Worm (Caenorhabditis elegans) whole organism, L1 larva: Measurements from ENCODE around the gene R13A5.7.
A peak's percentile ranks its signal among the peaks of the same experiment; 100 is the strongest.

Source experiments
- C04F5.9 ChIP-seq: sonication (generic microtip); optimal IDR thresholded peaks from 2 replicates; lab custom pipeline; 2016; ENCODE audit warnings: missing genetic modification characterization, missing compliant biosample characterization
- aha-1 ChIP-seq: fragments of 150-350 bp; optimal IDR thresholded peaks from 2 replicates; lab custom pipeline; 2014; ENCODE audit warnings: missing biosample characterization, missing genetic modification characterization
- alr-1 ChIP-seq: fragments of 200-800 bp; sonication (Bioruptor generic); optimal IDR thresholded peaks from 2 replicates; lab custom pipeline; 2018; ENCODE audit warnings: borderline replicate concordance, mild to moderate bottlenecking, missing genetic modification characterization, missing compliant biosample characterization
- ceh-63 ChIP-seq: fragments of 200-800 bp; sonication (Bioruptor generic); optimal IDR thresholded peaks from 2 replicates; lab custom pipeline; 2018; ENCODE audit warnings: mild to moderate bottlenecking, missing genetic modification characterization, missing compliant biosample characterization
- ceh-88 ChIP-seq: fragments of 200-800 bp; sonication (Bioruptor generic); IDR thresholded peaks from 2 replicates; pipeline ENCODE4 v1.3.6; 2022; ENCODE audit warnings: missing genetic modification characterization, missing compliant biosample characterization
- ces-1 ChIP-seq: fragments of 150-350 bp; optimal IDR thresholded peaks from 2 replicates; lab custom pipeline; 2014; ENCODE audit warnings: missing biosample characterization, missing genetic modification reagents, missing genetic modification characterization
- efl-1 ChIP-seq, 4 experiments: fragments of 150-350 bp; optimal IDR thresholded peaks in 3 of 4; peaks in 1 of 4; 1 replicate in 1 of 4; 2 replicates in 3 of 4; lab custom pipeline; 2014; ENCODE audit warnings: missing biosample characterization in 2 of 4, missing genetic modification characterization in 2 of 4, missing genetic modification reagents in 2 of 4
- elt-3 ChIP-seq, 6 experiments: fragments of 150-350 bp in 1 of 6; sonication (generic microtip); optimal IDR thresholded peaks; 2 replicates each; lab custom pipeline; 2017 to 2018; ENCODE audit warnings: missing biosample characterization in 6 of 6, missing genetic modification characterization in 6 of 6, inconsistent platforms in 1 of 6
- ets-5 ChIP-seq: fragments of 200-800 bp; sonication (Bioruptor generic); IDR thresholded peaks from 2 replicates; pipeline ENCODE4 v1.3.6; 2022; ENCODE audit warnings: missing genetic modification characterization, missing compliant biosample characterization
- fkh-10 ChIP-seq: sonication (generic microtip); optimal IDR thresholded peaks from 2 replicates; lab custom pipeline; 2017; ENCODE audit warnings: missing biosample characterization, missing genetic modification reagents, missing genetic modification characterization
- fkh-8 ChIP-seq: sonication (generic microtip); optimal IDR thresholded peaks from 2 replicates; lab custom pipeline; 2016; ENCODE audit warnings: mild to moderate bottlenecking, missing genetic modification characterization, missing compliant biosample characterization
- grh-1 ChIP-seq: fragments of 200-800 bp; sonication (Bioruptor generic); IDR thresholded peaks from 2 replicates; pipeline ENCODE4 v1.3.6; 2022; ENCODE audit warnings: missing genetic modification reagents, missing genetic modification characterization, missing compliant biosample characterization
- hlh-17 ChIP-seq: fragments of 200-800 bp; sonication (Bioruptor generic); optimal IDR thresholded peaks from 2 replicates; lab custom pipeline; 2018; ENCODE audit warnings: missing genetic modification characterization, mild to moderate bottlenecking, missing compliant biosample characterization, moderate library complexity, borderline replicate concordance
- lin-13 ChIP-seq: fragments of 150-350 bp; optimal IDR thresholded peaks from 2 replicates; lab custom pipeline; 2014; ENCODE audit warnings: missing biosample characterization, missing genetic modification reagents, missing genetic modification characterization
- lin-14 ChIP-seq: fragments of 200-800 bp; sonication (Bioruptor generic); optimal IDR thresholded peaks from 2 replicates; lab custom pipeline; 2018; ENCODE audit warnings: mild to moderate bottlenecking, missing genetic modification characterization, moderate library complexity, missing compliant biosample characterization
- lin-39 ChIP-seq: fragments of 150-350 bp; optimal IDR thresholded peaks from 2 replicates; lab custom pipeline; 2014; ENCODE audit warnings: missing biosample characterization, missing genetic modification reagents, missing genetic modification characterization
- mef-2 ChIP-seq: fragments of 150-350 bp; optimal IDR thresholded peaks from 2 replicates; lab custom pipeline; 2014; ENCODE audit warnings: missing biosample characterization, missing genetic modification characterization
- mep-1 ChIP-seq: fragments of 150-350 bp; optimal IDR thresholded peaks from 2 replicates; lab custom pipeline; 2014; ENCODE audit warnings: missing biosample characterization, missing genetic modification characterization
- nhr-12 ChIP-seq: sonication (generic microtip); optimal IDR thresholded peaks from 2 replicates; lab custom pipeline; 2017; ENCODE audit warnings: missing biosample characterization, missing genetic modification characterization
- nhr-19 ChIP-seq: fragments of 200-800 bp; sonication (Bioruptor generic); conservative IDR thresholded peaks from 2 replicates; pipeline ENCODE4 v1.3.6; 2022; ENCODE audit warnings: missing genetic modification characterization, missing compliant biosample characterization
- nhr-71 ChIP-seq: sonication (generic microtip); optimal IDR thresholded peaks from 2 replicates; lab custom pipeline; 2016; ENCODE audit warnings: mild to moderate bottlenecking, missing genetic modification characterization, moderate library complexity, missing compliant biosample characterization
- nhr-76 ChIP-seq: sonication (generic microtip); optimal IDR thresholded peaks from 2 replicates; lab custom pipeline; 2017; ENCODE audit warnings: missing biosample characterization, missing genetic modification characterization
- nhr-84 ChIP-seq: sonication (generic microtip); optimal IDR thresholded peaks from 2 replicates; lab custom pipeline; 2017; ENCODE audit warnings: missing biosample characterization, missing genetic modification characterization
- nhr-85 ChIP-seq: sonication (generic microtip); peaks from one replicate; lab custom pipeline; 2016; ENCODE audit warnings: missing genetic modification characterization, inconsistent platforms, missing compliant biosample characterization
- nhr-90 ChIP-seq: sonication (generic microtip); optimal IDR thresholded peaks from 2 replicates; lab custom pipeline; 2016; ENCODE audit warnings: mild to moderate bottlenecking, missing genetic modification characterization, missing compliant biosample characterization; ENCODE audit not compliant: poor library complexity
- pag-3 ChIP-seq: sonication (generic microtip); optimal IDR thresholded peaks from 2 replicates; lab custom pipeline; 2017; ENCODE audit warnings: missing genetic modification characterization, mild to moderate bottlenecking, missing compliant biosample characterization, antibody characterized with exemption, borderline replicate concordance; ENCODE audit not compliant: insufficient read depth
- pqm-1 ChIP-seq: sonication (generic microtip); optimal IDR thresholded peaks from 3 replicates; lab custom pipeline; 2017; ENCODE audit warnings: missing biosample characterization, missing genetic modification characterization
- rnt-1 ChIP-seq: sonication (generic microtip); optimal IDR thresholded peaks from 2 replicates; lab custom pipeline; 2016; ENCODE audit warnings: mild to moderate bottlenecking, missing genetic modification characterization, moderate library complexity, missing compliant biosample characterization
- snpc-4 ChIP-seq: fragments of 150-350 bp; optimal IDR thresholded peaks from 2 replicates; lab custom pipeline; 2014; ENCODE audit warnings: missing biosample characterization, missing genetic modification characterization
- sox-4 ChIP-seq: sonication (generic microtip); optimal IDR thresholded peaks from 2 replicates; lab custom pipeline; 2016; ENCODE audit warnings: missing genetic modification characterization, missing compliant biosample characterization
- sup-37 ChIP-seq: fragments of 200-800 bp; sonication (Bioruptor generic); optimal IDR thresholded peaks from 2 replicates; lab custom pipeline; 2018; ENCODE audit warnings: mild to moderate bottlenecking, missing genetic modification characterization, missing compliant biosample characterization
- swsn-7 ChIP-seq: sonication (generic microtip); optimal IDR thresholded peaks from 2 replicates; lab custom pipeline; 2016; ENCODE audit warnings: missing genetic modification characterization, missing compliant biosample characterization
- tbx-2 ChIP-seq: sonication (generic microtip); optimal IDR thresholded peaks from 2 replicates; lab custom pipeline; 2016; ENCODE audit warnings: missing genetic modification characterization, missing compliant biosample characterization
- unc-30 ChIP-seq: sonication (generic microtip); optimal IDR thresholded peaks from 2 replicates; lab custom pipeline; 2017; ENCODE audit warnings: missing biosample characterization, missing genetic modification characterization
- unc-62 ChIP-seq: fragments of 150-350 bp; optimal IDR thresholded peaks from 2 replicates; lab custom pipeline; 2014; ENCODE audit warnings: missing biosample characterization, missing genetic modification reagents, missing genetic modification characterization
- unc-86 ChIP-seq: sonication (generic microtip); optimal IDR thresholded peaks from 2 replicates; lab custom pipeline; 2016; ENCODE audit warnings: missing genetic modification characterization, missing compliant biosample characterization
- zag-1 ChIP-seq: fragments of 150-350 bp; optimal IDR thresholded peaks from 2 replicates; lab custom pipeline; 2014; ENCODE audit warnings: missing biosample characterization, missing genetic modification characterization
- zip-4 ChIP-seq: fragments of 200-800 bp; sonication (Bioruptor generic); optimal IDR thresholded peaks from 2 replicates; lab custom pipeline; 2018; ENCODE audit warnings: mild to moderate bottlenecking, missing genetic modification characterization, moderate library complexity, missing compliant biosample characterization
- ztf-11 ChIP-seq, 2 experiments: sonication (generic microtip); optimal IDR thresholded peaks; 2 replicates each; lab custom pipeline; 2016 to 2017; ENCODE audit warnings: missing genetic modification characterization in 2 of 2, missing biosample characterization in 1 of 2, missing compliant biosample characterization in 1 of 2
- ztf-4 ChIP-seq: fragments of 150-350 bp; optimal IDR thresholded peaks from 2 replicates; lab custom pipeline; 2014; ENCODE audit warnings: missing biosample characterization, missing genetic modification characterization

Gene R13A5.7

ce11 chrIII:7566098-7566497, 3.8 kb downstream of the R13A5.7 start, which contains the start of gene ttr-32:
Gene ttr-32 (plus strand): TSS chrIII:7566411.
- TF ChIP-seq ztf-4 (no peak), elt-3 (tag; optimal IDR thresholded peaks at IDR 0.05; lab: Kevin White, UChicago) (peak in 2 of 6 experiments; percentile 28 to 60), lin-14 (peak; percentile 28), nhr-85 (tag; lab: Kevin White, UChicago) (peak; percentile 60), efl-1 (optimal IDR thresholded peaks at IDR 0.05; lab: Kevin White, UChicago) (no peak), efl-1 (GFP tag; optimal IDR thresholded peaks at IDR 0.05 in 1 of 2; lab: Kevin White, UChicago) (no peak), nhr-12 (tag; lab: Kevin White, UChicago) (no peak), grh-1 (GFP tag; lab: Robert Waterston, UW) (no peak), aha-1 (tag; lab: Kevin White, UChicago) (no peak), fkh-10 (GFP tag; lab: Kevin White, UChicago) (no peak), zip-4 (GFP tag; lab: Kevin White, UChicago) (no peak), nhr-84 (no peak), nhr-19 (GFP tag; lab: Robert Waterston, UW) (no peak), unc-62 (GFP tag; lab: Kevin White, UChicago) (no peak), lin-13 (GFP tag; lab: Kevin White, UChicago) (no peak), ztf-11 (tag; optimal IDR thresholded peaks at IDR 0.05; lab: Kevin White, UChicago) (no peak), nhr-71 (tag; lab: Kevin White, UChicago) (no peak), unc-86 (no peak), nhr-90 (tag; lab: Kevin White, UChicago) (no peak), zag-1 (tag; lab: Kevin White, UChicago) (no peak), pag-3 (tag; lab: Kevin White, UChicago) (peak; percentile 6), sup-37 (GFP tag; lab: Kevin White, UChicago) (no peak), swsn-7 (tag; lab: Kevin White, UChicago) (no peak), unc-30 (no peak), ceh-63 (GFP tag; lab: Kevin White, UChicago) (no peak), tbx-2 (tag; lab: Kevin White, UChicago) (no peak)
- TF ChIP-seq, all 84 proteins: peak for 4

- TF ChIP-seq mef-2 (tag; lab: Kevin White, UChicago): no peak
- TF ChIP-seq alr-1: no peak
- no peak for TF ChIP-seq ets-5 (GFP tag; lab: Robert Waterston, UW)
- TF ChIP-seq snpc-4 (tag; lab: Kevin White, UChicago): no peak
- no peak for TF ChIP-seq sox-4 (tag; lab: Kevin White, UChicago)
- TF ChIP-seq pqm-1 (tag; lab: Kevin White, UChicago): no peak
- no peak for TF ChIP-seq ceh-88 (GFP tag; lab: Robert Waterston, UW)
- no peak for TF ChIP-seq ceh-63 (GFP tag; lab: Kevin White, UChicago)
- no peak for TF ChIP-seq nhr-76 (tag; lab: Kevin White, UChicago)
- TF ChIP-seq C04F5.9 (tag; lab: Kevin White, UChicago): no peak
- no peak for TF ChIP-seq hlh-17 (GFP tag; lab: Kevin White, UChicago)
- TF ChIP-seq, all 84 proteins: peak for 0
These were observed 4.7 kb downstream of the R13A5.7 start, which contains the start of gene ttr-8 for ce11 chrIII:7565247-7565646. Gene ttr-8 (minus strand): TSS chrIII:7565347.

ce11 chrIII:7561872-7562271, 8.1 kb downstream of the R13A5.7 start, which contains the start of gene lgc-12:
Gene lgc-12 (plus strand): TSS chrIII:7562172.
- TF ChIP-seq lin-39 (tag; lab: Kevin White, UChicago) (no peak), mep-1 (tag; lab: Kevin White, UChicago) (no peak), rnt-1 (tag; lab: Kevin White, UChicago) (no peak), nhr-19 (GFP tag; lab: Robert Waterston, UW) (no peak), ces-1 (no peak), fkh-8 (tag; lab: Kevin White, UChicago) (no peak), nhr-76 (tag; lab: Kevin White, UChicago) (no peak)
